Worm (Caenorhabditis elegans) whole organism, young adult: ENCODE data around the gene F52G3.7.
A peak's percentile ranks its signal among the peaks of the same experiment; 100 is the strongest.

Source experiments
- B0019.2 ChIP-seq: fragments of 200-800 bp; sonication (Bioruptor generic); conservative IDR thresholded peaks from 2 replicates; pipeline ENCODE4 v1.3.6; 2022; ENCODE audit warnings: missing genetic modification reagents, missing genetic modification characterization, missing compliant biosample characterization
- C06A6.2 ChIP-seq: fragments of 200-800 bp; sonication (Bioruptor generic); conservative IDR thresholded peaks from 2 replicates; pipeline ENCODE4 v1.3.6; 2022; ENCODE audit warnings: missing genetic modification characterization, missing compliant biosample characterization
- D2030.7 ChIP-seq: fragments of 200-800 bp; sonication (Bioruptor generic); IDR thresholded peaks from 2 replicates; pipeline ENCODE4 v1.3.6; 2022; ENCODE audit warnings: missing genetic modification reagents, missing genetic modification characterization, missing compliant biosample characterization
- F10E7.11 ChIP-seq: sonication (generic microtip); optimal IDR thresholded peaks from 2 replicates; lab custom pipeline; 2017; ENCODE audit warnings: mild to moderate bottlenecking, missing genetic modification characterization, moderate library complexity, missing compliant biosample characterization
- F39B2.1 ChIP-seq: fragments of 200-800 bp; sonication (Bioruptor generic); IDR thresholded peaks from 2 replicates; pipeline ENCODE4 v1.3.6; 2022; ENCODE audit warnings: missing genetic modification reagents, missing genetic modification characterization, missing compliant biosample characterization
- F52B5.7 ChIP-seq: sonication (generic microtip); optimal IDR thresholded peaks from 2 replicates; lab custom pipeline; 2016; ENCODE audit warnings: mild to moderate bottlenecking, missing genetic modification characterization, missing compliant biosample characterization
- K12H6.12 ChIP-seq: fragments of 200-800 bp; sonication (Bioruptor generic); optimal IDR thresholded peaks from 2 replicates; lab custom pipeline; 2018; ENCODE audit warnings: mild to moderate bottlenecking, missing genetic modification characterization, missing compliant biosample characterization
- T07F8.4 ChIP-seq: sonication (generic microtip); optimal IDR thresholded peaks from 2 replicates; lab custom pipeline; 2016; ENCODE audit warnings: mild to moderate bottlenecking, missing genetic modification characterization, moderate library complexity, missing compliant biosample characterization
- Y56A3A.18 ChIP-seq: fragments of 200-800 bp; sonication (Bioruptor generic); IDR thresholded peaks from 2 replicates; pipeline ENCODE4 v1.3.6; 2022; ENCODE audit warnings: missing genetic modification reagents, missing genetic modification characterization, missing compliant biosample characterization
- Y67H2A.10 ChIP-seq: fragments of 200-800 bp; sonication (Bioruptor generic); conservative IDR thresholded peaks from 2 replicates; pipeline ENCODE4 v1.3.6; 2022; ENCODE audit warnings: missing genetic modification reagents, missing genetic modification characterization, missing compliant biosample characterization
- Y79H2A.3 ChIP-seq: fragments of 200-800 bp; sonication (Bioruptor generic); conservative IDR thresholded peaks from 2 replicates; pipeline ENCODE4 v1.3.6; 2022; ENCODE audit warnings: missing genetic modification reagents, missing genetic modification characterization, missing compliant biosample characterization
- Y95B8A.8 ChIP-seq: fragments of 200-800 bp; sonication (Bioruptor generic); IDR thresholded peaks from 2 replicates; pipeline ENCODE4 v1.3.6; 2022; ENCODE audit warnings: missing genetic modification reagents, missing genetic modification characterization, missing compliant biosample characterization
- ama-1 ChIP-seq, 3 experiments: fragments of 150-350 bp in 1 of 3; sonication (generic microtip) in 2 of 3; optimal IDR thresholded peaks; 2 replicates each; lab custom pipeline; 2014 to 2018; ENCODE audit warnings: missing biosample characterization in 2 of 3, missing genetic modification characterization in 2 of 3, missing genetic modification reagents in 2 of 3
- aptf-3 ChIP-seq: fragments of 200-800 bp; sonication (Bioruptor generic); IDR thresholded peaks from 2 replicates; pipeline ENCODE4 v1.3.6; 2022; ENCODE audit warnings: missing genetic modification characterization, missing compliant biosample characterization
- attf-5 ChIP-seq: fragments of 200-800 bp; sonication (Bioruptor generic); optimal IDR thresholded peaks from 2 replicates; lab custom pipeline; 2018; ENCODE audit warnings: mild to moderate bottlenecking, missing genetic modification characterization, missing compliant biosample characterization
- attf-6 ChIP-seq: fragments of 200-800 bp; sonication (Bioruptor generic); IDR thresholded peaks from 2 replicates; pipeline ENCODE4 v1.3.6; 2022; ENCODE audit warnings: missing genetic modification reagents, missing genetic modification characterization, missing compliant biosample characterization
- bed-2 ChIP-seq: fragments of 200-800 bp; sonication (Bioruptor generic); IDR thresholded peaks from 2 replicates; pipeline ENCODE4 v1.3.6; 2022; ENCODE audit warnings: missing genetic modification reagents, missing genetic modification characterization, missing compliant biosample characterization
- ccch-3 ChIP-seq: fragments of 200-800 bp; sonication (Bioruptor generic); optimal IDR thresholded peaks from 2 replicates; lab custom pipeline; 2018; ENCODE audit warnings: mild to moderate bottlenecking, missing genetic modification characterization, missing compliant biosample characterization
- cebp-1 ChIP-seq, 2 experiments: fragments of 200-800 bp in 1 of 2; sonication (Bioruptor generic) in 1 of 2; sonication (generic microtip) in 1 of 2; IDR thresholded peaks in 1 of 2; optimal IDR thresholded peaks in 1 of 2; 2 replicates each; pipeline versions ENCODE4 v1.3.6 to Lab custom; 2017 to 2022; ENCODE audit warnings: missing compliant biosample characterization in 2 of 2, missing genetic modification characterization in 2 of 2, mild to moderate bottlenecking in 1 of 2, missing genetic modification reagents in 1 of 2, moderate library complexity in 1 of 2
- ceh-100 ChIP-seq: fragments of 200-800 bp; sonication (Bioruptor generic); IDR thresholded peaks from 2 replicates; pipeline ENCODE4 v1.3.6; 2022; ENCODE audit warnings: missing genetic modification reagents, missing genetic modification characterization, missing compliant biosample characterization
- ceh-79 ChIP-seq: sonication (generic microtip); optimal IDR thresholded peaks from 2 replicates; lab custom pipeline; 2017; ENCODE audit warnings: mild to moderate bottlenecking, missing genetic modification characterization, missing compliant biosample characterization
- dpff-1 ChIP-seq: sonication (generic microtip); optimal IDR thresholded peaks from 2 replicates; lab custom pipeline; 2017; ENCODE audit warnings: mild to moderate bottlenecking, missing genetic modification characterization, missing compliant biosample characterization
- efl-1 ChIP-seq: fragments of 150-350 bp; optimal IDR thresholded peaks from 2 replicates; lab custom pipeline; 2014; ENCODE audit warnings: missing biosample characterization, missing genetic modification reagents, missing genetic modification characterization
- egl-18 ChIP-seq: fragments of 200-800 bp; sonication (Bioruptor generic); IDR thresholded peaks from 2 replicates; pipeline ENCODE4 v1.3.6; 2022; ENCODE audit warnings: missing genetic modification reagents, missing genetic modification characterization, missing compliant biosample characterization
- ets-4 ChIP-seq: fragments of 200-800 bp; sonication (Bioruptor generic); optimal IDR thresholded peaks from 2 replicates; lab custom pipeline; 2018; ENCODE audit warnings: mild to moderate bottlenecking, missing genetic modification characterization, missing compliant biosample characterization
- gei-17 ChIP-seq: fragments of 200-800 bp; sonication (Bioruptor generic); optimal IDR thresholded peaks from 2 replicates; lab custom pipeline; 2018; ENCODE audit warnings: mild to moderate bottlenecking, missing genetic modification characterization, missing compliant biosample characterization
- hmg-1.2 ChIP-seq: fragments of 200-800 bp; sonication (Bioruptor generic); IDR thresholded peaks from 2 replicates; pipeline ENCODE4 v1.3.6; 2022; ENCODE audit warnings: missing genetic modification reagents, missing genetic modification characterization, missing compliant biosample characterization
- hmg-20 ChIP-seq: fragments of 200-800 bp; sonication (Bioruptor generic); IDR thresholded peaks from 2 replicates; pipeline ENCODE4 v1.3.6; 2022; ENCODE audit warnings: missing genetic modification reagents, missing genetic modification characterization, missing compliant biosample characterization
- hsf-1 ChIP-seq: fragments of 200-800 bp; sonication (Bioruptor generic); IDR thresholded peaks from 2 replicates; pipeline ENCODE4 v1.3.6; 2022; ENCODE audit warnings: missing genetic modification reagents, missing genetic modification characterization, missing compliant biosample characterization
- let-526 ChIP-seq: fragments of 200-800 bp; sonication (Bioruptor generic); IDR thresholded peaks from 2 replicates; pipeline ENCODE4 v1.3.6; 2022; ENCODE audit warnings: missing genetic modification reagents, missing genetic modification characterization, missing compliant biosample characterization
- lin-40 ChIP-seq: sonication (generic microtip); optimal IDR thresholded peaks from 2 replicates; lab custom pipeline; 2016; ENCODE audit warnings: missing genetic modification characterization, mild to moderate bottlenecking, missing compliant biosample characterization, missing genotype, missing genetic modification reagents
- lsl-1 ChIP-seq: fragments of 200-800 bp; sonication (Bioruptor generic); optimal IDR thresholded peaks from 2 replicates; lab custom pipeline; 2018; ENCODE audit warnings: mild to moderate bottlenecking, missing genetic modification characterization, moderate library complexity, missing compliant biosample characterization
- madf-6 ChIP-seq: fragments of 200-800 bp; sonication (Bioruptor generic); IDR thresholded peaks from 2 replicates; pipeline ENCODE4 v1.3.6; 2022; ENCODE audit warnings: missing genetic modification reagents, missing genetic modification characterization, missing compliant biosample characterization
- mcd-1 ChIP-seq: fragments of 200-800 bp; sonication (Bioruptor generic); IDR thresholded peaks from 2 replicates; pipeline ENCODE4 v1.3.6; 2022; ENCODE audit warnings: missing genetic modification reagents, missing genetic modification characterization, missing compliant biosample characterization
- mel-28 ChIP-seq: sonication (generic microtip); optimal IDR thresholded peaks from 2 replicates; lab custom pipeline; 2016; ENCODE audit warnings: borderline replicate concordance, mild to moderate bottlenecking, missing genetic modification characterization, missing compliant biosample characterization
- mes-4 ChIP-seq: sonication (generic microtip); optimal IDR thresholded peaks from 2 replicates; lab custom pipeline; 2016; ENCODE audit warnings: missing genotype, missing genetic modification characterization, missing compliant biosample characterization
- nfya-1 ChIP-seq: sonication (generic microtip); optimal IDR thresholded peaks from 2 replicates; lab custom pipeline; 2017; ENCODE audit warnings: antibody characterized with exemption, missing compliant biosample characterization, missing genetic modification characterization, borderline replicate concordance; ENCODE audit not compliant: insufficient read depth
- nfyb-1 ChIP-seq: fragments of 200-800 bp; sonication (Bioruptor generic); IDR thresholded peaks from 2 replicates; pipeline ENCODE4 v1.3.6; 2022; ENCODE audit warnings: missing genetic modification reagents, missing genetic modification characterization, missing compliant biosample characterization
- nhr-80 ChIP-seq: sonication (generic microtip); optimal IDR thresholded peaks from 2 replicates; lab custom pipeline; 2016; ENCODE audit warnings: missing genetic modification characterization, missing compliant biosample characterization
- repo-1 ChIP-seq: sonication (generic microtip); optimal IDR thresholded peaks from 2 replicates; lab custom pipeline; 2017; ENCODE audit warnings: mild to moderate bottlenecking, missing genetic modification characterization, missing compliant biosample characterization
- sea-2 ChIP-seq: fragments of 200-800 bp; sonication (Bioruptor generic); IDR thresholded peaks from 2 replicates; pipeline ENCODE4 v1.3.6; 2022; ENCODE audit warnings: missing genetic modification characterization, missing compliant biosample characterization
- unc-62 ChIP-seq: fragments of 150-350 bp; optimal IDR thresholded peaks from 2 replicates; lab custom pipeline; 2014; ENCODE audit warnings: missing biosample characterization, missing genetic modification reagents, missing genetic modification characterization
- ztf-25 ChIP-seq: fragments of 200-800 bp; sonication (Bioruptor generic); IDR thresholded peaks from 2 replicates; pipeline ENCODE4 v1.3.6; 2022; ENCODE audit warnings: missing genetic modification reagents, missing genetic modification characterization, missing compliant biosample characterization
- ztf-3 ChIP-seq: fragments of 200-800 bp; sonication (Bioruptor generic); optimal IDR thresholded peaks from 2 replicates; lab custom pipeline; 2018; ENCODE audit warnings: mild to moderate bottlenecking, missing genetic modification characterization, missing compliant biosample characterization
- ztf-6 ChIP-seq: fragments of 200-800 bp; sonication (Bioruptor generic); IDR thresholded peaks from 2 replicates; pipeline ENCODE4 v1.3.6; 2022; ENCODE audit warnings: missing genetic modification reagents, missing genetic modification characterization, missing compliant biosample characterization

Gene F52G3.7

DNA sequence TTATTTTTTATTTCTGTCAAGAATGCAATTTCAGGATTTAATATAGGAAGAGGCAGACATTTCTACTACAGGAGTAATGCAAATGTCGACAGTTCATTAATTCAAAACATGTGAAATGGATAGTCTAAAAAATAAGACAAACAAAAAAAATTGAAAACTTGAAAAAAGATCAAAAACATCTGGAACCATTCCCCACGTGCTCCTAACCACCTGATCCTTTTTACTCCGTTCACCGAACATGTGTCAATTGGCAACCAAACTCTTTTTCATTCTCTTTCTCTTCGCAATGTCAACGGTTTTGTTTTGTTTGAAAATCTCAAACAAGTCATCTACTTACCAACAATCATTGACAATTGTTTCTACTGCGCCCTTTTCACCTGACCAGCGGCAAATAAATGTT is 5.7 kb upstream of the F52G3.7 start:
- no peak for TF ChIP-seq ceh-100 (GFP tag; lab: Robert Waterston, UW)
- TF ChIP-seq hsf-1 (GFP tag; lab: Robert Waterston, UW) = no peak
- no peak for TF ChIP-seq ets-4
- no peak for TF ChIP-seq Y56A3A.18 (GFP tag; lab: Robert Waterston, UW)
- no peak for TF ChIP-seq efl-1 (GFP tag; lab: Kevin White, UChicago)
- no peak for TF ChIP-seq aptf-3
- TF ChIP-seq F52B5.7 (tag; lab: Kevin White, UChicago) = no peak
- TF ChIP-seq ama-1 (optimal IDR thresholded peaks at IDR 0.05; lab: Kevin White, UChicago) = no peak
- no peak for TF ChIP-seq ama-1 (GFP tag; optimal IDR thresholded peaks at IDR 0.05; lab: Kevin White, UChicago)
- no peak for TF ChIP-seq egl-18 (GFP tag; lab: Robert Waterston, UW)
- TF ChIP-seq ccch-3 (GFP tag; lab: Kevin White, UChicago) = no peak
- TF ChIP-seq mel-28 (tag; lab: Kevin White, UChicago) = no peak
- no peak for TF ChIP-seq lin-40 (tag; lab: Kevin White, UChicago)
- no peak for TF ChIP-seq T07F8.4 (tag; lab: Kevin White, UChicago)
- no peak for TF ChIP-seq ztf-25 (GFP tag; lab: Robert Waterston, UW)
- TF ChIP-seq repo-1 = no peak

DNA sequence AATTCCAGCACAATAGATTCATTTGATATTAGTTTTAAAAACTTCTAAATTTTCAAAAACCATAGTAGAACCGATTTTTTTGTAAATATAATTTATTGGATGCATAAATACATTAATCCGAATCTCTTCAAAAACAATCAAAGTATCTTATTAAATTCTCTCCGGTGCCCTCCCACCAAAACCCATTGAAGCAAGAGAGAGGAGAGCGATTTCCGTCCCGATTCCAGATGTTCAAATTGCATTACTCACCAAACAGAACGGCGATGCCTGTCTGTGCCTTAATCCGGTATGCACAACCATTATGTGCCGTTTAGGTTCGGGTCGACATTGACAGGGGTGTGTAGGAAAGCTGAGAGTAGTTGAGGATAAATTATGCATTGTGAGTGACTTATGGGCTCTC is 3.4 kb upstream of the F52G3.7 start:
- TF ChIP-seq dpff-1 (tag; lab: Kevin White, UChicago) (no peak), lsl-1 (no peak), attf-6 (GFP tag; lab: Robert Waterston, UW) (no peak), ztf-3 (no peak), ztf-6 (no peak)
- TF ChIP-seq, all 124 proteins: peak for 0

- TF ChIP-seq let-526 (GFP tag; lab: Robert Waterston, UW) = peak; percentile 77; the same call in 1 of the 2 replicates
- TF ChIP-seq D2030.7 (GFP tag; lab: Robert Waterston, UW) = no peak
- peak; percentile 54 for TF ChIP-seq mcd-1 (GFP tag; lab: Robert Waterston, UW)
- TF ChIP-seq B0019.2 (GFP tag; lab: Robert Waterston, UW) = no peak
- 0 out of 2 replicates have a peak, but pooled peaks have one; percentile 39 for TF ChIP-seq cebp-1 (GFP tag; IDR thresholded peaks at IDR 0.05; lab: Robert Waterston, UW)
- peak; percentile 82 for TF ChIP-seq cebp-1 (tag; optimal IDR thresholded peaks at IDR 0.05; lab: Kevin White, UChicago)
- TF ChIP-seq gei-17 (GFP tag; lab: Kevin White, UChicago) = peak; percentile 58
- TF ChIP-seq nfyb-1 (GFP tag; lab: Robert Waterston, UW) = peak; percentile 55; the same call in 1 of the 2 replicates
- TF ChIP-seq F39B2.1 (GFP tag; lab: Robert Waterston, UW) = no peak
- peak; percentile 92 for TF ChIP-seq hmg-1.2 (GFP tag; lab: Robert Waterston, UW)
- no peak for TF ChIP-seq hmg-20 (GFP tag; lab: Robert Waterston, UW)
- TF ChIP-seq C06A6.2 (GFP tag; lab: Robert Waterston, UW) = peak; percentile 66; the same call in 1 of the 2 replicates
- TF ChIP-seq lin-40 (tag; lab: Kevin White, UChicago) = peak; percentile 81
- no peak for TF ChIP-seq Y95B8A.8 (GFP tag; lab: Robert Waterston, UW)
- no peak for TF ChIP-seq repo-1
- TF ChIP-seq Y79H2A.3 (GFP tag; lab: Robert Waterston, UW) = no peak
- no peak for TF ChIP-seq nfya-1 (tag; lab: Kevin White, UChicago)
- peak; percentile 88 for TF ChIP-seq K12H6.12 (tag; lab: Kevin White, UChicago)
- TF ChIP-seq F10E7.11 = no peak
- no peak for TF ChIP-seq bed-2 (GFP tag; lab: Robert Waterston, UW)
- no peak for TF ChIP-seq sea-2
- TF ChIP-seq efl-1 (GFP tag; lab: Kevin White, UChicago) = no peak
- TF ChIP-seq unc-62 (GFP tag; lab: Kevin White, UChicago) = no peak
- 0 out of 2 replicates have a peak, but pooled peaks have one; percentile 61 for TF ChIP-seq Y67H2A.10
- TF ChIP-seq ama-1 (optimal IDR thresholded peaks at IDR 0.05; lab: Kevin White, UChicago) = no peak
- TF ChIP-seq ama-1 (GFP tag; optimal IDR thresholded peaks at IDR 0.05; lab: Kevin White, UChicago) = no peak
- TF ChIP-seq nhr-80 (tag; lab: Kevin White, UChicago) = peak; percentile 66
- TF ChIP-seq attf-5 (GFP tag; lab: Kevin White, UChicago) = peak; percentile 64
- TF ChIP-seq ceh-79 (tag; lab: Kevin White, UChicago) = no peak
- no peak for TF ChIP-seq mes-4 (tag; lab: Kevin White, UChicago)
- TF ChIP-seq madf-6 (GFP tag; lab: Robert Waterston, UW) = 0 out of 2 replicates have a peak, but pooled peaks have one; percentile 21
Observed at ce11 chrX:16961387-16961786, 2.3 kb upstream of the F52G3.7 start.
